Fruit fly (Drosophila melanogaster) whole organism, embryonic: ENCODE data around the gene Patj.

ENCODE experiments used
- Adf1 ChIP-seq: fragments of 200-800 bp; sonication (Bioruptor generic); IDR thresholded peaks from 2 replicates; pipeline ENCODE4 v1.3.6; 2022; ENCODE audit warnings: missing biosample characterization, missing genetic modification characterization
- BtbVII ChIP-seq: fragments of 200-800 bp; sonication (Bioruptor generic); optimal IDR thresholded peaks from 3 replicates; lab custom pipeline; 2017; ENCODE audit warnings: missing biosample characterization, mild to moderate bottlenecking, missing genetic modification characterization
- Bteb2 ChIP-seq: fragments of 200-800 bp; sonication (Bioruptor generic); optimal IDR thresholded peaks from 2 replicates; lab custom pipeline; 2016; ENCODE audit warnings: missing biosample characterization, missing genetic modification characterization
- CG11723 ChIP-seq: fragments of 200-800 bp; sonication (Bioruptor generic); optimal IDR thresholded peaks from 2 replicates; lab custom pipeline; 2017; ENCODE audit warnings: missing biosample characterization, mild to moderate bottlenecking, missing genetic modification characterization
- CG12071 ChIP-seq: fragments of 200-800 bp; sonication (Bioruptor generic); optimal IDR thresholded peaks from 3 replicates; lab custom pipeline; 2018; ENCODE audit warnings: missing biosample characterization, mild to moderate bottlenecking, missing genetic modification characterization
- CG12299 ChIP-seq: fragments of 200-800 bp; sonication (Bioruptor generic); optimal IDR thresholded peaks from 2 replicates; lab custom pipeline; 2018; ENCODE audit warnings: missing biosample characterization, mild to moderate bottlenecking, missing genetic modification characterization
- CG13424 ChIP-seq: fragments of 200-800 bp; sonication (Bioruptor generic); optimal IDR thresholded peaks from 2 replicates; lab custom pipeline; 2019; ENCODE audit warnings: missing biosample characterization, mild to moderate bottlenecking, missing genetic modification characterization, moderate library complexity
- CG2129 ChIP-seq: fragments of 200-800 bp; sonication (Bioruptor generic); IDR thresholded peaks from 2 replicates; pipeline ENCODE4 v1.3.6; 2022; ENCODE audit warnings: missing biosample characterization, missing genetic modification characterization; ENCODE audit not compliant: partially characterized antibody
- CG31224 ChIP-seq: fragments of 200-800 bp; sonication (Bioruptor generic); IDR thresholded peaks from 2 replicates; pipeline ENCODE4 v1.3.6; 2022; ENCODE audit warnings: missing biosample characterization, missing genetic modification characterization
- CG34422 ChIP-seq: fragments of 200-800 bp; sonication (Bioruptor generic); IDR thresholded peaks from 3 replicates; pipeline ENCODE4 v1.3.6; 2022; ENCODE audit warnings: missing biosample characterization, missing genetic modification characterization
- CG4360 ChIP-seq: fragments of 200-800 bp; sonication (Bioruptor generic); IDR thresholded peaks from 2 replicates; pipeline ENCODE4 v1.3.6; 2022; ENCODE audit warnings: missing biosample characterization, missing genetic modification characterization
- CG5953 ChIP-seq: fragments of 200-800 bp; sonication (Bioruptor generic); IDR thresholded peaks from 2 replicates; pipeline ENCODE4 v1.3.6; 2022; ENCODE audit warnings: missing biosample characterization, missing genetic modification characterization
- CG6254 ChIP-seq: fragments of 200-800 bp; sonication (Bioruptor generic); optimal IDR thresholded peaks from 3 replicates; lab custom pipeline; 2017; ENCODE audit warnings: mild to moderate bottlenecking, missing biosample characterization, missing genetic modification reagents, missing genetic modification characterization
- CG6854 ChIP-seq: fragments of 200-800 bp; sonication (Bioruptor generic); optimal IDR thresholded peaks from 3 replicates; lab custom pipeline; 2017; ENCODE audit warnings: missing biosample characterization, mild to moderate bottlenecking, missing genetic modification characterization
- CG7271 ChIP-seq: fragments of 200-800 bp; sonication (Bioruptor generic); optimal IDR thresholded peaks from 2 replicates; lab custom pipeline; 2018; ENCODE audit warnings: missing biosample characterization, mild to moderate bottlenecking, missing genetic modification characterization, moderate library complexity
- CG9932 ChIP-seq: fragments of 200-800 bp; sonication (Bioruptor generic); IDR thresholded peaks from 2 replicates; pipeline ENCODE4 v1.3.6; 2022; ENCODE audit warnings: missing biosample characterization, missing genetic modification characterization
- CrebB ChIP-seq: fragments of 200-800 bp; sonication (Bioruptor generic); optimal IDR thresholded peaks from 3 replicates; lab custom pipeline; 2018; ENCODE audit warnings: missing biosample characterization, mild to moderate bottlenecking, missing genetic modification characterization
- Dbx ChIP-seq: fragments of 200-800 bp; sonication (Bioruptor generic); IDR thresholded peaks from 3 replicates; pipeline ENCODE4 v1.3.6; 2022; ENCODE audit warnings: missing biosample characterization, missing genetic modification characterization
- Dip3 ChIP-seq: fragments of 200-800 bp; sonication (Bioruptor generic); optimal IDR thresholded peaks from 3 replicates; lab custom pipeline; 2016; ENCODE audit warnings: missing biosample characterization, missing genetic modification characterization
- Dp ChIP-seq: fragments of 200-800 bp; sonication (Bioruptor generic); optimal IDR thresholded peaks from 2 replicates; lab custom pipeline; 2018; ENCODE audit warnings: missing biosample characterization, mild to moderate bottlenecking, missing genetic modification characterization, moderate library complexity
- Gug ChIP-seq: fragments of 200-800 bp; sonication (Bioruptor generic); IDR thresholded peaks from 4 replicates; pipeline ENCODE4 v1.3.6; 2022; ENCODE audit warnings: missing biosample characterization, missing genetic modification characterization
- H15 ChIP-seq: fragments of 200-800 bp; sonication (Bioruptor generic); IDR thresholded peaks from 3 replicates; pipeline ENCODE4 v1.3.6; 2022; ENCODE audit warnings: missing biosample characterization, missing genetic modification characterization
- Myb ChIP-seq: fragments of 200-800 bp; sonication (Bioruptor generic); optimal IDR thresholded peaks from 2 replicates; lab custom pipeline; 2016; ENCODE audit warnings: missing biosample characterization, missing genetic modification characterization
- NFAT ChIP-seq: fragments of 200-800 bp; sonication (Bioruptor generic); IDR thresholded peaks from 2 replicates; pipeline ENCODE4 v1.3.6; 2022; ENCODE audit warnings: missing biosample characterization, missing genetic modification characterization
- Poxn ChIP-seq: fragments of 200-800 bp; sonication (Bioruptor generic); IDR thresholded peaks from 2 replicates; pipeline ENCODE4 v1.3.6; 2022; ENCODE audit warnings: missing biosample characterization, missing genetic modification characterization
- Sin3A ChIP-seq: fragments of >200 bp; optimal IDR thresholded peaks from 2 replicates; lab custom pipeline; 2018
- ab ChIP-seq: fragments of 200-800 bp; sonication (Bioruptor generic); optimal IDR thresholded peaks from 2 replicates; lab custom pipeline; 2016; ENCODE audit warnings: missing biosample characterization, missing genetic modification characterization
- ash1 ChIP-seq: fragments of 200-800 bp; sonication (Bioruptor generic); optimal IDR thresholded peaks from 2 replicates; lab custom pipeline; 2018; ENCODE audit warnings: missing biosample characterization, mild to moderate bottlenecking, missing genetic modification characterization
- bbx ChIP-seq: fragments of 200-800 bp; sonication (Bioruptor generic); IDR thresholded peaks from 2 replicates; pipeline ENCODE4 v1.3.6; 2022; ENCODE audit warnings: missing biosample characterization, missing genetic modification characterization; ENCODE audit not compliant: partially characterized antibody
- bcd ChIP-seq: fragments of 200-800 bp; sonication (Bioruptor generic); optimal IDR thresholded peaks from 2 replicates; lab custom pipeline; 2017; ENCODE audit warnings: missing biosample characterization, mild to moderate bottlenecking, missing genetic modification characterization
- chinmo ChIP-seq: fragments of 200-800 bp; sonication (Bioruptor generic); IDR thresholded peaks from 4 replicates; pipeline ENCODE4 v1.3.6; 2022; ENCODE audit warnings: missing biosample characterization, missing genetic modification characterization; ENCODE audit not compliant: partially characterized antibody
- crol ChIP-seq: fragments of 200-800 bp; sonication (Bioruptor generic); IDR thresholded peaks from 2 replicates; pipeline ENCODE4 v1.3.6; 2022; ENCODE audit warnings: missing biosample characterization, missing genetic modification characterization
- dysf ChIP-seq: fragments of 200-800 bp; sonication (Bioruptor generic); IDR thresholded peaks from 3 replicates; pipeline ENCODE4 v1.3.6; 2022; ENCODE audit warnings: missing biosample characterization, missing genetic modification characterization
- emc ChIP-seq: fragments of 200-800 bp; sonication (Bioruptor generic); optimal IDR thresholded peaks from 2 replicates; lab custom pipeline; 2016; ENCODE audit warnings: missing biosample characterization, missing genetic modification characterization
- gce ChIP-seq: fragments of 200-800 bp; sonication (Bioruptor generic); IDR thresholded peaks from 3 replicates; pipeline ENCODE4 v1.3.6; 2022; ENCODE audit warnings: missing biosample characterization, missing genetic modification characterization
- gro ChIP-seq: fragments of 200-800 bp; sonication (Bioruptor generic); optimal IDR thresholded peaks from 2 replicates; lab custom pipeline; 2016; ENCODE audit warnings: missing biosample characterization, missing genetic modification characterization
- gt ChIP-seq: fragments of 200-800 bp; sonication (Bioruptor generic); IDR thresholded peaks from 2 replicates; pipeline ENCODE4 v1.3.6; 2022; ENCODE audit warnings: missing biosample characterization, missing genetic modification characterization
- ham ChIP-seq: fragments of 200-800 bp; sonication (Bioruptor generic); IDR thresholded peaks from 2 replicates; pipeline ENCODE4 v1.3.6; 2022; ENCODE audit warnings: missing biosample characterization, missing genetic modification characterization
- hbn ChIP-seq: fragments of 200-800 bp; sonication (Bioruptor generic); IDR thresholded peaks from 2 replicates; pipeline ENCODE4 v1.3.6; 2022; ENCODE audit warnings: missing biosample characterization, missing genetic modification characterization; ENCODE audit not compliant: partially characterized antibody
- ind ChIP-seq: fragments of 200-800 bp; sonication (Bioruptor generic); optimal IDR thresholded peaks from 3 replicates; lab custom pipeline; 2016; ENCODE audit warnings: missing biosample characterization, missing genetic modification characterization
- insv ChIP-seq, 2 experiments: fragments of 200-800 bp; sonication (Bioruptor generic); optimal IDR thresholded peaks; 3 replicates each; lab custom pipeline; 2016 to 2018; ENCODE audit warnings: missing biosample characterization in 2 of 2, missing genetic modification characterization in 2 of 2
- pan ChIP-seq, 4 experiments: fragments of >200 bp in 3 of 4; fragments of 200-800 bp in 1 of 4; sonication (Bioruptor generic) in 1 of 4; optimal IDR thresholded peaks in 3 of 4; IDR thresholded peaks in 1 of 4; 2 replicates each; pipeline versions ENCODE4 v1.3.6 to Lab custom; 2017 to 2022; ENCODE audit warnings: missing biosample characterization in 2 of 4, missing genetic modification characterization in 2 of 4, mixed read lengths in 1 of 4
- pita ChIP-seq: fragments of 200-800 bp; sonication (Bioruptor generic); optimal IDR thresholded peaks from 2 replicates; lab custom pipeline; 2017; ENCODE audit warnings: missing biosample characterization, mild to moderate bottlenecking, missing genetic modification characterization
- rib ChIP-seq: fragments of 200-800 bp; sonication (Bioruptor generic); IDR thresholded peaks from 2 replicates; pipeline ENCODE4 v1.3.6; 2022; ENCODE audit warnings: missing biosample characterization, missing genetic modification characterization
- sd ChIP-seq: fragments of 200-800 bp; sonication (Bioruptor generic); optimal IDR thresholded peaks from 3 replicates; lab custom pipeline; 2018; ENCODE audit warnings: missing biosample characterization, mild to moderate bottlenecking, missing genetic modification characterization, moderate library complexity
- slp2 ChIP-seq: fragments of 200-800 bp; sonication (Bioruptor generic); optimal IDR thresholded peaks from 2 replicates; lab custom pipeline; 2016; ENCODE audit warnings: missing biosample characterization, missing genetic modification characterization
- stwl ChIP-seq: fragments of 200-800 bp; sonication (Bioruptor generic); optimal IDR thresholded peaks from 3 replicates; lab custom pipeline; 2018; ENCODE audit warnings: missing biosample characterization, mild to moderate bottlenecking, missing genetic modification characterization, moderate library complexity
- tgo ChIP-seq: fragments of 200-800 bp; sonication (Bioruptor generic); IDR thresholded peaks from 3 replicates; pipeline ENCODE4 v1.3.6; 2022; ENCODE audit warnings: missing biosample characterization, missing genetic modification characterization
- tup ChIP-seq: fragments of 200-800 bp; sonication (Bioruptor generic); optimal IDR thresholded peaks from 2 replicates; lab custom pipeline; 2016; ENCODE audit warnings: missing biosample characterization, mild to moderate bottlenecking, missing genetic modification characterization, moderate library complexity
- wor ChIP-seq: fragments of 200-800 bp; sonication (Bioruptor generic); IDR thresholded peaks from 2 replicates; pipeline ENCODE4 v1.3.6; 2022; ENCODE audit warnings: missing biosample characterization, missing genetic modification characterization
- zfh2 ChIP-seq: fragments of 200-800 bp; sonication (Bioruptor generic); optimal IDR thresholded peaks from 2 replicates; lab custom pipeline; 2016; ENCODE audit warnings: missing biosample characterization, missing genetic modification characterization

The Patj gene

dm6 chr3L:1808631-1809030 is 10.0 kb downstream of the Patj start (continued):
- peak; percentile 71 for TF ChIP-seq ham (GFP tag; lab: Robert Waterston, UW)
- TF ChIP-seq tup: peak; percentile 72
- TF ChIP-seq Dbx (GFP tag; lab: Robert Waterston, UW): peak; percentile 89
- no peak for TF ChIP-seq CG11723 (GFP tag; lab: Kevin White, UChicago)
- peak; percentile 74 for TF ChIP-seq CG12299 (tag; lab: Kevin White, UChicago)
- TF ChIP-seq crol: no peak
- TF ChIP-seq sd (tag; lab: Kevin White, UChicago): peak; percentile 74
- peak; percentile 52 for TF ChIP-seq emc (GFP tag; lab: Kevin White, UChicago)
- no peak for TF ChIP-seq Sin3A (lab: Kevin White, UChicago)
- TF ChIP-seq chinmo (GFP tag; lab: Robert Waterston, UW): 0 out of 4 replicates have a peak, but pooled peaks have one; percentile 20
- TF ChIP-seq CG5953 (GFP tag; lab: Robert Waterston, UW): peak; percentile 83
- TF ChIP-seq stwl (tag; lab: Kevin White, UChicago): peak; percentile 5
- peak; percentile 88 for TF ChIP-seq CG13424 (tag; lab: Kevin White, UChicago)
- TF ChIP-seq Poxn (GFP tag; lab: Robert Waterston, UW): peak; percentile 53
- TF ChIP-seq Bteb2 (GFP tag; lab: Kevin White, UChicago): peak; percentile 87
- peak; percentile 73 for TF ChIP-seq CG6854 (GFP tag; lab: Kevin White, UChicago)
- TF ChIP-seq dysf (GFP tag; lab: Robert Waterston, UW): peak; percentile 97
- TF ChIP-seq ab (GFP tag; lab: Kevin White, UChicago): peak; percentile 87
- peak; percentile 84; the same call in 1 of the 3 replicates for TF ChIP-seq gce (GFP tag; lab: Robert Waterston, UW)
- peak; percentile 77 for TF ChIP-seq zfh2 (GFP tag; lab: Kevin White, UChicago)
- TF ChIP-seq bbx (GFP tag; lab: Robert Waterston, UW): no peak
- TF ChIP-seq Gug (GFP tag; lab: Robert Waterston, UW): peak; percentile 91
- no peak for TF ChIP-seq hbn (GFP tag; lab: Robert Waterston, UW)
- TF ChIP-seq pan (optimal IDR thresholded peaks at IDR 0.05; lab: Kevin White, UChicago): no peak
- TF ChIP-seq pan (GFP tag; optimal IDR thresholded peaks at IDR 0.05 in 1 of 2, IDR thresholded peaks at IDR 0.05 in 1 of 2): peak in 1 of 2 experiments; percentile 94
- TF ChIP-seq CG6254: peak; percentile 54
- TF ChIP-seq H15 (GFP tag; lab: Robert Waterston, UW): peak; percentile 85
- TF ChIP-seq Dip3 (GFP tag; lab: Kevin White, UChicago): peak; percentile 79
- peak; percentile 91 for TF ChIP-seq ind
- TF ChIP-seq CG12071 (GFP tag; lab: Kevin White, UChicago): peak; percentile 91
- peak; percentile 95 for TF ChIP-seq tgo (GFP tag; lab: Robert Waterston, UW)
- TF ChIP-seq ash1 (GFP tag; lab: Kevin White, UChicago): peak; percentile 56
- peak; percentile 87 for TF ChIP-seq rib (GFP tag; lab: Robert Waterston, UW)
- TF ChIP-seq wor (GFP tag; lab: Robert Waterston, UW): peak; percentile 70; the same call in 1 of the 2 replicates
- peak; percentile 81 for TF ChIP-seq BtbVII (GFP tag; lab: Kevin White, UChicago)
- peak; percentile 88 for TF ChIP-seq CrebB
- peak; percentile 83 for TF ChIP-seq bcd
- TF ChIP-seq slp2 (GFP tag; lab: Kevin White, UChicago): peak; percentile 79
- peak; percentile 90 for TF ChIP-seq gro
- no peak for TF ChIP-seq CG7271 (tag; lab: Kevin White, UChicago)
- TF ChIP-seq Dp: no peak
- peak; percentile 70 for TF ChIP-seq Myb (GFP tag; lab: Kevin White, UChicago)
- TF ChIP-seq CG4360 (GFP tag; lab: Robert Waterston, UW): peak; percentile 66
- peak; percentile 87 for TF ChIP-seq CG31224 (GFP tag; lab: Robert Waterston, UW)
- TF ChIP-seq CG9932: peak; percentile 91
- TF ChIP-seq CG34422 (GFP tag; lab: Robert Waterston, UW): peak; percentile 93
- TF ChIP-seq Adf1 (GFP tag; lab: Robert Waterston, UW): peak; percentile 67
- TF ChIP-seq gt (GFP tag; lab: Robert Waterston, UW): peak; percentile 64
- TF ChIP-seq CG2129: no peak
- no peak for TF ChIP-seq insv (GFP tag; optimal IDR thresholded peaks at IDR 0.05; lab: Kevin White, UChicago)
- peak; percentile 89 for TF ChIP-seq NFAT (GFP tag; lab: Robert Waterston, UW)
- no peak for TF ChIP-seq pita
